Worm (Caenorhabditis elegans) whole organism, mixed stage, embryonic: ENCODE results near the gene ncs-4.

Source experiments
- M03D4.4 ChIP-seq: sonication (generic microtip); optimal IDR thresholded peaks from 2 replicates; lab custom pipeline; 2017; ENCODE audit warnings: mild to moderate bottlenecking, missing genetic modification characterization, missing compliant biosample characterization
- bed-3 ChIP-seq: fragments of 200-800 bp; sonication (Bioruptor generic); optimal IDR thresholded peaks from 3 replicates; lab custom pipeline; 2018; ENCODE audit warnings: mild to moderate bottlenecking, missing genetic modification characterization, moderate library complexity, missing compliant biosample characterization
- ceh-39 ChIP-seq: fragments of 150-350 bp; optimal IDR thresholded peaks from 2 replicates; lab custom pipeline; 2014; ENCODE audit warnings: missing biosample characterization, missing genetic modification characterization
- ceh-43 ChIP-seq: fragments of 200-800 bp; sonication (Bioruptor generic); optimal IDR thresholded peaks from 2 replicates; lab custom pipeline; 2018; ENCODE audit warnings: mild to moderate bottlenecking, missing genetic modification characterization, moderate library complexity, missing compliant biosample characterization
- ceh-83 ChIP-seq: fragments of 200-800 bp; sonication (Bioruptor generic); optimal IDR thresholded peaks from 2 replicates; lab custom pipeline; 2018; ENCODE audit warnings: mild to moderate bottlenecking, missing genetic modification characterization, missing compliant biosample characterization
- ces-1 ChIP-seq: fragments of 150-350 bp; optimal IDR thresholded peaks from 2 replicates; lab custom pipeline; 2014; ENCODE audit warnings: missing biosample characterization, missing genetic modification reagents, missing genetic modification characterization
- cnd-1 ChIP-seq: fragments of 200-800 bp; sonication (Bioruptor generic); optimal IDR thresholded peaks from 2 replicates; lab custom pipeline; 2018; ENCODE audit warnings: mild to moderate bottlenecking, missing genetic modification characterization, missing compliant biosample characterization
- drap-1 ChIP-seq: fragments of 200-800 bp; sonication (Bioruptor generic); optimal IDR thresholded peaks from 3 replicates; lab custom pipeline; 2018; ENCODE audit warnings: mild to moderate bottlenecking, missing genetic modification characterization, missing compliant biosample characterization
- elt-1 ChIP-seq: sonication (generic microtip); optimal IDR thresholded peaks from 2 replicates; lab custom pipeline; 2017; ENCODE audit warnings: missing genetic modification characterization, mild to moderate bottlenecking, missing compliant biosample characterization, antibody characterized with exemption, moderate library complexity, borderline replicate concordance; ENCODE audit not compliant: insufficient read depth
- elt-3 ChIP-seq: fragments of 150-350 bp; optimal IDR thresholded peaks from 2 replicates; lab custom pipeline; 2014; ENCODE audit warnings: missing biosample characterization, missing genetic modification characterization
- flh-1 ChIP-seq: fragments of 200-800 bp; sonication (Bioruptor generic); optimal IDR thresholded peaks from 2 replicates; lab custom pipeline; 2018; ENCODE audit warnings: mild to moderate bottlenecking, missing genetic modification characterization, moderate library complexity, missing compliant biosample characterization
- ham-2 ChIP-seq: fragments of 200-800 bp; sonication (Bioruptor generic); optimal IDR thresholded peaks from 2 replicates; lab custom pipeline; 2018; ENCODE audit warnings: mild to moderate bottlenecking, missing genetic modification characterization, missing compliant biosample characterization
- hlh-1 ChIP-seq: fragments of 150-350 bp; optimal IDR thresholded peaks from 2 replicates; lab custom pipeline; 2014; ENCODE audit warnings: missing biosample characterization, missing genetic modification reagents, missing genetic modification characterization
- lin-32 ChIP-seq: fragments of 200-800 bp; sonication (Bioruptor generic); optimal IDR thresholded peaks from 2 replicates; lab custom pipeline; 2018; ENCODE audit warnings: mild to moderate bottlenecking, missing genetic modification characterization, missing compliant biosample characterization
- lsy-2 ChIP-seq: fragments of 150-350 bp; optimal IDR thresholded peaks from 2 replicates; lab custom pipeline; 2014; ENCODE audit warnings: missing biosample characterization, missing genetic modification characterization
- mab-5 ChIP-seq: fragments of 150-350 bp; optimal IDR thresholded peaks from 2 replicates; lab custom pipeline; 2014; ENCODE audit warnings: missing biosample characterization, missing genetic modification characterization
- mep-1 ChIP-seq: fragments of 150-350 bp; optimal IDR thresholded peaks from 2 replicates; lab custom pipeline; 2017; ENCODE audit warnings: missing biosample characterization, missing genetic modification reagents, missing genetic modification characterization, inconsistent platforms
- mls-2 ChIP-seq: sonication (generic microtip); optimal IDR thresholded peaks from 2 replicates; lab custom pipeline; 2016; ENCODE audit warnings: mild to moderate bottlenecking, missing genetic modification characterization, moderate library complexity, missing compliant biosample characterization
- nhr-12 ChIP-seq: fragments of 150-350 bp; optimal IDR thresholded peaks from 2 replicates; lab custom pipeline; 2014; ENCODE audit warnings: missing biosample characterization, missing genetic modification characterization
- nhr-2 ChIP-seq: fragments of 150-350 bp; optimal IDR thresholded peaks from 2 replicates; lab custom pipeline; 2014; ENCODE audit warnings: missing biosample characterization, missing genetic modification characterization
- nhr-237 ChIP-seq: fragments of 150-350 bp; optimal IDR thresholded peaks from 2 replicates; lab custom pipeline; 2014; ENCODE audit warnings: missing biosample characterization, missing genetic modification characterization
- nhr-28 ChIP-seq: fragments of 150-350 bp; optimal IDR thresholded peaks from 2 replicates; lab custom pipeline; 2014; ENCODE audit warnings: missing biosample characterization, missing genetic modification characterization
- nhr-76 ChIP-seq: sonication (generic microtip); optimal IDR thresholded peaks from 2 replicates; lab custom pipeline; 2017; ENCODE audit warnings: missing biosample characterization, missing genetic modification characterization
- pha-4 ChIP-seq: fragments of 150-350 bp; optimal IDR thresholded peaks from 2 replicates; lab custom pipeline; 2018; ENCODE audit warnings: missing biosample characterization, missing genetic modification reagents, missing genetic modification characterization
- sem-2 ChIP-seq: fragments of 200-800 bp; sonication (Bioruptor generic); optimal IDR thresholded peaks from 2 replicates; lab custom pipeline; 2018; ENCODE audit warnings: mild to moderate bottlenecking, missing genetic modification characterization, missing compliant biosample characterization
- sptf-1 ChIP-seq: sonication (generic microtip); optimal IDR thresholded peaks from 2 replicates; lab custom pipeline; 2017; ENCODE audit warnings: mild to moderate bottlenecking, missing genetic modification characterization, moderate library complexity, missing compliant biosample characterization
- tbx-8 ChIP-seq: fragments of 200-800 bp; sonication (Bioruptor generic); optimal IDR thresholded peaks from 2 replicates; lab custom pipeline; 2018; ENCODE audit warnings: mild to moderate bottlenecking, missing genetic modification characterization, moderate library complexity, missing compliant biosample characterization
- unc-120 ChIP-seq: sonication (generic microtip); optimal IDR thresholded peaks from 2 replicates; lab custom pipeline; 2017; ENCODE audit warnings: missing genetic modification characterization, missing compliant biosample characterization; ENCODE audit not compliant: poor library complexity, severe bottlenecking
- unc-62 ChIP-seq: fragments of 150-350 bp; optimal IDR thresholded peaks from 2 replicates; lab custom pipeline; 2014; ENCODE audit warnings: missing biosample characterization, missing genetic modification reagents, missing genetic modification characterization
- zip-8 ChIP-seq: fragments of 150-350 bp; optimal IDR thresholded peaks from 2 replicates; lab custom pipeline; 2014; ENCODE audit warnings: missing biosample characterization, missing genetic modification characterization
- ztf-11 ChIP-seq: fragments of 150-350 bp; optimal IDR thresholded peaks from 2 replicates; lab custom pipeline; 2014; ENCODE audit warnings: missing biosample characterization, missing genetic modification characterization

The ncs-4 gene

ce11 chrX:10176295-10176694, at the start of gene ncs-4:
Gene ncs-4 (plus strand): TSS chrX:10176521.
- TF ChIP-seq unc-62 (GFP tag; lab: Kevin White, UChicago) (peak; percentile 31), unc-120 (tag; lab: Kevin White, UChicago) (peak; percentile 52), nhr-237 (tag; lab: Kevin White, UChicago) (no peak)

ce11 chrX:10130159-10130558, 46.2 kb upstream of the ncs-4 start:
- TF ChIP-seq hlh-1 = peak; percentile 23
- TF ChIP-seq unc-62 (GFP tag; lab: Kevin White, UChicago) = peak; percentile 70
- no peak for TF ChIP-seq lsy-2 (tag; lab: Kevin White, UChicago)

ce11 chrX:10132546-10133032, 43.7 kb upstream of the ncs-4 start:
- TF ChIP-seq mep-1 (tag; lab: Kevin White, UChicago) (peak; percentile 28), bed-3 (GFP tag; lab: Kevin White, UChicago) (peak; percentile 65), sptf-1 (peak; percentile 82), flh-1 (GFP tag; lab: Kevin White, UChicago) (peak; percentile 21), ces-1 (GFP tag; lab: Kevin White, UChicago) (peak; percentile 23), lin-32 (GFP tag; lab: Kevin White, UChicago) (peak; percentile 60), cnd-1 (tag; lab: Kevin White, UChicago) (peak; percentile 81), sem-2 (peak; percentile 70), ceh-83 (GFP tag; lab: Kevin White, UChicago) (peak; percentile 88), ceh-43 (GFP tag; lab: Kevin White, UChicago) (peak; percentile 29), pha-4 (peak; percentile 53), elt-1 (tag; lab: Kevin White, UChicago) (peak; percentile 22), drap-1 (GFP tag; lab: Kevin White, UChicago) (peak; percentile 86), ham-2 (peak; percentile 59), tbx-8 (GFP tag; lab: Kevin White, UChicago) (peak; percentile 49), M03D4.4 (tag; lab: Kevin White, UChicago) (peak; percentile 84), mls-2 (peak; percentile 81), unc-62 (GFP tag; lab: Kevin White, UChicago) (peak; percentile 38), unc-120 (tag; lab: Kevin White, UChicago) (peak; percentile 64)

ce11 chrX:10133082-10133481, 43.2 kb upstream of the ncs-4 start, which contains the start of gene unc-58:
Gene unc-58 (minus strand): TSS chrX:10133182.
- TF ChIP-seq ceh-43 (GFP tag; lab: Kevin White, UChicago) = no peak
- no peak for TF ChIP-seq sptf-1
- no peak for TF ChIP-seq flh-1 (GFP tag; lab: Kevin White, UChicago)
- no peak for TF ChIP-seq mls-2
- TF ChIP-seq nhr-2 = no peak
- TF ChIP-seq zip-8 (tag; lab: Kevin White, UChicago) = no peak
- TF ChIP-seq nhr-12 (tag; lab: Kevin White, UChicago) = no peak
- TF ChIP-seq ceh-39 (tag; lab: Kevin White, UChicago) = no peak
- TF ChIP-seq tbx-8 (GFP tag; lab: Kevin White, UChicago) = no peak
- no peak for TF ChIP-seq elt-3 (tag; lab: Kevin White, UChicago)
- TF ChIP-seq hlh-1 = no peak
- TF ChIP-seq unc-120 (tag; lab: Kevin White, UChicago) = no peak
- TF ChIP-seq, all 35 proteins: peak for 0

- no peak for TF ChIP-seq ceh-39 (tag; lab: Kevin White, UChicago)
- TF ChIP-seq ceh-83 (GFP tag; lab: Kevin White, UChicago) = no peak
- TF ChIP-seq elt-1 (tag; lab: Kevin White, UChicago) = no peak
- no peak for TF ChIP-seq sptf-1
- TF ChIP-seq hlh-1 = no peak
- no peak for TF ChIP-seq ztf-11 (tag; lab: Kevin White, UChicago)
- no peak for TF ChIP-seq unc-120 (tag; lab: Kevin White, UChicago)
- no peak for TF ChIP-seq mab-5 (tag; lab: Kevin White, UChicago)
- no peak for TF ChIP-seq elt-3 (tag; lab: Kevin White, UChicago)
- TF ChIP-seq ces-1 (GFP tag; lab: Kevin White, UChicago) = no peak
- no peak for TF ChIP-seq ceh-43 (GFP tag; lab: Kevin White, UChicago)
- no peak for TF ChIP-seq lsy-2 (tag; lab: Kevin White, UChicago)
- no peak for TF ChIP-seq nhr-28 (tag; lab: Kevin White, UChicago)
- TF ChIP-seq M03D4.4 (tag; lab: Kevin White, UChicago) = no peak
- TF ChIP-seq nhr-76 = no peak
- no peak for TF ChIP-seq sem-2
- no peak for TF ChIP-seq drap-1 (GFP tag; lab: Kevin White, UChicago)
- TF ChIP-seq flh-1 (GFP tag; lab: Kevin White, UChicago) = no peak
- no peak for TF ChIP-seq nhr-12 (tag; lab: Kevin White, UChicago)
- no peak for TF ChIP-seq unc-62 (GFP tag; lab: Kevin White, UChicago)
Observed at ce11 chrX:10138494-10138893, 37.8 kb upstream of the ncs-4 start, which contains the start of gene moc-1. Gene moc-1 (minus strand): TSS chrX:10138620.
